Worm (Caenorhabditis elegans) whole organism, early embryonic: ENCODE measurements around the gene gfrp-1.

ENCODE experiments used
- ets-7 ChIP-seq: sonication (generic microtip); optimal IDR thresholded peaks from 2 replicates; lab custom pipeline; 2016; ENCODE audit warnings: missing genotype, missing genetic modification characterization, missing compliant biosample characterization
- hnd-1 ChIP-seq: sonication (generic microtip); optimal IDR thresholded peaks from 2 replicates; lab custom pipeline; 2016; ENCODE audit warnings: missing genetic modification characterization, missing compliant biosample characterization

ce11 chrIV:240257-240754 is 36.9 kb downstream of the gfrp-1 start, which contains the start of the genes fnta-1 and cogc-8:
- TF ChIP-seq hnd-1 (tag; lab: Kevin White, UChicago) (no peak), ets-7 (tag; lab: Kevin White, UChicago) (no peak)
